Worm (Caenorhabditis elegans): ENCODE measurements around the gene K12B6.11.

The K12B6.11 gene

DNA sequence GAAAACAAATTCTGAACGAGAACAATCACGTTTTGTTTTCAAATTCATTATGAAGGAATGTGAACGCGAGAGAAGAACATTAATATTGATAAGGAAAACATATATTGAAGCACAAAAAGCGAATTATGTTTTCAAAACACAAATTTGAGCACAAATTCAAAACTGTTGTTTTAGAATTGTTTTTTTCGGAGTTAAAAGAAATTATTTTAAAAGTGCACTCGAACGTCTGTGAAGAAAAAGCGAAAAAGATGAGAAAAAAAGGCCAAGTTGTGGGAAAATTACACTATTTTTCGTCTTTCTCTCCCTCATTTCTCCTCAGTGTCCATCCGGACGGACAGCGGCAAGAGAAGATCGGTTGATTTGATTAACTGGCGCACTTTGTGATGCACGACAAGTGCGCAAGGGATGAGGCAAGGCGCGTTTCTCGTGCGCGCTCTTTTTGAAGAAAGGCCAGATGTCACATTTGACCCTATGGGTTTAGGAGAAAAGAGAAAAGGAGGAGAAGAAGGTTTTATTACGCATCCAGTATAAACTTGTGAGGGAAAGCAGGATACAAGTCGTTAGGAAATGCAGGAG lies 21.4 kb upstream of the K12B6.11 start, which contains the start of gene mrck-1 (continued):
- 0 out of 2 replicates have a peak, but pooled peaks have one; percentile 35 for TF ChIP-seq lin-26 (GFP tag; IDR thresholded peaks at IDR 0.05)
- TF ChIP-seq D2030.7 (GFP tag; IDR thresholded peaks at IDR 0.05): no peak
- peak; percentile 89 for TF ChIP-seq somi-1 (GFP tag; optimal IDR thresholded peaks at IDR 0.05)
- TF ChIP-seq dox-1 (GFP tag; IDR thresholded peaks at IDR 0.05): peak; percentile 94
- TF ChIP-seq snpc-1.3 (tag; optimal IDR thresholded peaks at IDR 0.05; ENCODE audit: insufficient read depth): no peak
- TF ChIP-seq attf-6 (GFP tag; IDR thresholded peaks at IDR 0.05): no peak
- no peak for TF ChIP-seq Y67H2A.10 (GFP tag; conservative IDR thresholded peaks at IDR 0.05)
- TF ChIP-seq lin-40 (tag; optimal IDR thresholded peaks at IDR 0.05): peak; percentile 95
- TF ChIP-seq unc-62 (GFP tag; optimal IDR thresholded peaks at IDR 0.05): no peak
- TF ChIP-seq K11D2.4 (GFP tag; IDR thresholded peaks at IDR 0.05): peak; percentile 87
- peak; percentile 24; the same call in 1 of the 2 replicates for TF ChIP-seq madf-8 (GFP tag; conservative IDR thresholded peaks at IDR 0.05)
- peak; percentile 36 for TF ChIP-seq athp-1 (tag; optimal IDR thresholded peaks at IDR 0.05)
- peak; percentile 94 for TF ChIP-seq zfh-2 (GFP tag; conservative IDR thresholded peaks at IDR 0.05)
- TF ChIP-seq efl-1 (GFP tag; optimal IDR thresholded peaks at IDR 0.05): peak; percentile 42
- peak; percentile 82; the same call in 1 of the 2 replicates for TF ChIP-seq madf-3 (GFP tag; IDR thresholded peaks at IDR 0.05)
- TF ChIP-seq pbrm-1 (GFP tag; IDR thresholded peaks at IDR 0.05): peak; percentile 81
- peak; percentile 65 for TF ChIP-seq atf-7 (tag; optimal IDR thresholded peaks at IDR 0.05)
- TF ChIP-seq ccch-3 (GFP tag; optimal IDR thresholded peaks at IDR 0.05): no peak
- no peak for TF ChIP-seq hlh-12 (tag; optimal IDR thresholded peaks at IDR 0.05)
- no peak for TF ChIP-seq nhr-179 (tag; optimal IDR thresholded peaks at IDR 0.05)
- no peak for TF ChIP-seq tbx-9 (tag; optimal IDR thresholded peaks at IDR 0.05; ENCODE audit: borderline replicate concordance)
- no peak for TF ChIP-seq sdz-38 (tag; optimal IDR thresholded peaks at IDR 0.05)
- TF ChIP-seq dpff-1 (tag; optimal IDR thresholded peaks at IDR 0.05): no peak
- TF ChIP-seq B0035.1 (tag; optimal IDR thresholded peaks at IDR 0.05): no peak
- TF ChIP-seq tlf-1 (GFP tag; optimal IDR thresholded peaks at IDR 0.05): peak; percentile 72
- no peak for TF ChIP-seq snpc-3.4 (tag; optimal IDR thresholded peaks at IDR 0.05)
- no peak for TF ChIP-seq ets-4 (GFP tag; optimal IDR thresholded peaks at IDR 0.05)
- TF ChIP-seq dpl-1 (GFP tag; optimal IDR thresholded peaks at IDR 0.05): peak; percentile 58
- peak; percentile 51 for TF ChIP-seq nhr-90 (tag; optimal IDR thresholded peaks at IDR 0.05)
- peak; percentile 83 for TF ChIP-seq ztf-22 (GFP tag; optimal IDR thresholded peaks at IDR 0.05)
- TF ChIP-seq F55B11.4 (tag; optimal IDR thresholded peaks at IDR 0.05; ENCODE audit: borderline replicate concordance, insufficient read depth): no peak
- TF ChIP-seq ceh-58 (GFP tag; IDR thresholded peaks at IDR 0.05): no peak
- peak; percentile 85 for TF ChIP-seq mcd-1 (GFP tag; IDR thresholded peaks at IDR 0.05)
- TF ChIP-seq F52B5.7 (tag; optimal IDR thresholded peaks at IDR 0.05): no peak
- no peak for TF ChIP-seq fkh-3 (tag; optimal IDR thresholded peaks at IDR 0.05)
- TF ChIP-seq zim-3 (tag; optimal IDR thresholded peaks at IDR 0.05): no peak
- no peak for TF ChIP-seq nhr-27 (tag; optimal IDR thresholded peaks at IDR 0.05)
- TF ChIP-seq B0261.1 (tag; optimal IDR thresholded peaks at IDR 0.05): no peak
- TF ChIP-seq Y53G8AR.9 (GFP tag; conservative IDR thresholded peaks at IDR 0.05): peak; percentile 91
- TF ChIP-seq C06A6.2 (GFP tag; conservative IDR thresholded peaks at IDR 0.05): peak; percentile 85
- TF ChIP-seq B0336.3 (GFP tag; IDR thresholded peaks at IDR 0.05): peak; percentile 80
- TF ChIP-seq lir-1 (GFP tag; conservative IDR thresholded peaks at IDR 0.05): peak; percentile 52
- TF ChIP-seq let-607 (tag; optimal IDR thresholded peaks at IDR 0.05): peak in 1 of 2 experiments; percentile 51
- peak in 1 of 3 experiments; percentile 89 for TF ChIP-seq lin-35 (GFP tag; optimal IDR thresholded peaks at IDR 0.05)
- peak; percentile 88 for TF ChIP-seq madf-10 (tag; optimal IDR thresholded peaks at IDR 0.05)
- TF ChIP-seq repo-1 (tag; optimal IDR thresholded peaks at IDR 0.05): peak; percentile 63
- TF ChIP-seq cebp-1 (GFP tag; IDR thresholded peaks at IDR 0.05): peak; percentile 9; the same call in 1 of the 2 replicates
- peak; percentile 85 for TF ChIP-seq cebp-1 (tag; optimal IDR thresholded peaks at IDR 0.05)

Data from whole organism, young adult.